Fruit fly (Drosophila melanogaster) whole organism, embryonic: Measurements from ENCODE around the gene CG3119.

Source experiments
- ATbp ChIP-seq: fragments of 200-800 bp; sonication (Bioruptor generic); optimal IDR thresholded peaks from 2 replicates; lab custom pipeline; 2017; ENCODE audit warnings: missing biosample characterization, mild to moderate bottlenecking, missing genetic modification characterization, missing genetic modification reagents
- Ada2b ChIP-seq: fragments of 200-800 bp; sonication (Bioruptor generic); IDR thresholded peaks from 2 replicates; pipeline ENCODE4 v1.3.6; 2022; ENCODE audit warnings: missing biosample characterization, missing genetic modification characterization
- Blimp-1 ChIP-seq: fragments of 200-800 bp; sonication (Bioruptor generic); optimal IDR thresholded peaks from 3 replicates; lab custom pipeline; 2018; ENCODE audit warnings: missing biosample characterization, missing genetic modification characterization, mild to moderate bottlenecking, moderate library complexity, missing genetic modification reagents
- CG10267 ChIP-seq: fragments of 200-800 bp; sonication (Bioruptor generic); optimal IDR thresholded peaks from 2 replicates; lab custom pipeline; 2018; ENCODE audit warnings: missing biosample characterization, mild to moderate bottlenecking, missing genetic modification characterization, moderate library complexity
- CG10543 ChIP-seq: fragments of 200-800 bp; sonication (Bioruptor generic); optimal IDR thresholded peaks from 3 replicates; lab custom pipeline; 2017; ENCODE audit warnings: missing biosample characterization, mild to moderate bottlenecking, missing genetic modification characterization, moderate library complexity
- CG11456 ChIP-seq: fragments of 200-800 bp; sonication (Bioruptor generic); IDR thresholded peaks from 3 replicates; pipeline ENCODE4 v1.3.6; 2022; ENCODE audit warnings: missing biosample characterization, missing genetic modification characterization
- CG11504 ChIP-seq: fragments of 200-800 bp; sonication (Bioruptor generic); optimal IDR thresholded peaks from 3 replicates; lab custom pipeline; 2019; ENCODE audit warnings: missing biosample characterization, mild to moderate bottlenecking, missing genetic modification characterization, moderate library complexity
- CG11560 ChIP-seq: fragments of 200-800 bp; sonication (Bioruptor generic); IDR thresholded peaks from 3 replicates; pipeline ENCODE4 v1.3.6; 2022; ENCODE audit warnings: missing biosample characterization, missing genetic modification characterization
- CG11695 ChIP-seq: fragments of 200-800 bp; sonication (Bioruptor generic); IDR thresholded peaks from 3 replicates; pipeline ENCODE4 v1.3.6; 2022; ENCODE audit warnings: missing biosample characterization, missing genetic modification characterization
- CG11696 ChIP-seq: fragments of 200-800 bp; sonication (Bioruptor generic); IDR thresholded peaks from 2 replicates; pipeline ENCODE4 v1.3.6; 2022; ENCODE audit warnings: missing biosample characterization, missing genetic modification characterization
- CG12104 ChIP-seq: fragments of 200-800 bp; sonication (Bioruptor generic); optimal IDR thresholded peaks from 3 replicates; lab custom pipeline; 2016; ENCODE audit warnings: missing biosample characterization, missing genetic modification characterization
- CG12219 ChIP-seq: fragments of 200-800 bp; sonication (Bioruptor generic); optimal IDR thresholded peaks from 3 replicates; lab custom pipeline; 2018; ENCODE audit warnings: missing biosample characterization, mild to moderate bottlenecking, missing genetic modification characterization
- CG12659 ChIP-seq: fragments of 200-800 bp; sonication (Bioruptor generic); optimal IDR thresholded peaks from 3 replicates; lab custom pipeline; 2017; ENCODE audit warnings: mild to moderate bottlenecking, missing biosample characterization, missing genetic modification reagents, missing genetic modification characterization
- CG13296 ChIP-seq: fragments of 200-800 bp; sonication (Bioruptor generic); optimal IDR thresholded peaks from 3 replicates; lab custom pipeline; 2018; ENCODE audit warnings: missing biosample characterization, mild to moderate bottlenecking, missing genetic modification characterization
- CG1647 ChIP-seq: fragments of 200-800 bp; sonication (Bioruptor generic); optimal IDR thresholded peaks from 3 replicates; lab custom pipeline; 2016; ENCODE audit warnings: missing biosample characterization, missing genetic modification characterization
- CG17385 ChIP-seq: fragments of 200-800 bp; sonication (Bioruptor generic); optimal IDR thresholded peaks from 3 replicates; lab custom pipeline; 2018; ENCODE audit warnings: missing biosample characterization, mild to moderate bottlenecking, missing genetic modification characterization
- CG17912 ChIP-seq: fragments of 200-800 bp; sonication (Bioruptor generic); optimal IDR thresholded peaks from 2 replicates; lab custom pipeline; 2018; ENCODE audit warnings: missing biosample characterization, mild to moderate bottlenecking, missing genetic modification characterization
- CG2875 ChIP-seq: fragments of 200-800 bp; sonication (Bioruptor generic); optimal IDR thresholded peaks from 2 replicates; lab custom pipeline; 2017; ENCODE audit warnings: missing biosample characterization, mild to moderate bottlenecking, missing genetic modification characterization, missing genetic modification reagents
- CG34376 ChIP-seq: fragments of 200-800 bp; sonication (Bioruptor generic); optimal IDR thresholded peaks from 2 replicates; lab custom pipeline; 2018; ENCODE audit warnings: missing biosample characterization, mild to moderate bottlenecking, missing genetic modification characterization
- CG34422 ChIP-seq: fragments of 200-800 bp; sonication (Bioruptor generic); IDR thresholded peaks from 3 replicates; pipeline ENCODE4 v1.3.6; 2022; ENCODE audit warnings: missing biosample characterization, missing genetic modification characterization
- CG6813 ChIP-seq: fragments of 200-800 bp; sonication (Bioruptor generic); optimal IDR thresholded peaks from 2 replicates; lab custom pipeline; 2017; ENCODE audit warnings: missing biosample characterization, missing genetic modification characterization, mild to moderate bottlenecking, moderate library complexity, missing genetic modification reagents
- CG7556 ChIP-seq: fragments of 200-800 bp; sonication (Bioruptor generic); optimal IDR thresholded peaks from 2 replicates; lab custom pipeline; 2017; ENCODE audit warnings: missing biosample characterization, mild to moderate bottlenecking, missing genetic modification characterization
- CG7987 ChIP-seq: fragments of 200-800 bp; sonication (Bioruptor generic); optimal IDR thresholded peaks from 2 replicates; lab custom pipeline; 2018; ENCODE audit warnings: missing biosample characterization, mild to moderate bottlenecking, missing genetic modification characterization, moderate library complexity
- CG9437 ChIP-seq: fragments of 200-800 bp; sonication (Bioruptor generic); optimal IDR thresholded peaks from 2 replicates; lab custom pipeline; 2018; ENCODE audit warnings: missing biosample characterization, mild to moderate bottlenecking, missing genetic modification characterization
- CoRest ChIP-seq: fragments of 200-800 bp; sonication (Bioruptor generic); optimal IDR thresholded peaks from 3 replicates; lab custom pipeline; 2018; ENCODE audit warnings: missing biosample characterization, mild to moderate bottlenecking, missing genetic modification characterization, moderate library complexity
- E2f1 ChIP-seq: fragments of 200-800 bp; sonication (Bioruptor generic); IDR thresholded peaks from 2 replicates; pipeline ENCODE4 v1.3.6; 2022; ENCODE audit warnings: missing biosample characterization, missing genetic modification characterization
- Fer1 ChIP-seq: fragments of 200-800 bp; sonication (Bioruptor generic); optimal IDR thresholded peaks from 2 replicates; lab custom pipeline; 2017; ENCODE audit warnings: missing biosample characterization, mild to moderate bottlenecking, missing genetic modification characterization
- GATAe ChIP-seq: fragments of 200-800 bp; sonication (Bioruptor generic); conservative IDR thresholded peaks from 2 replicates; pipeline ENCODE4 v1.3.6; 2022; ENCODE audit warnings: missing biosample characterization, missing genetic modification characterization
- Hmr ChIP-seq: fragments of 200-800 bp; sonication (Bioruptor generic); optimal IDR thresholded peaks from 3 replicates; lab custom pipeline; 2017; ENCODE audit warnings: mild to moderate bottlenecking, missing biosample characterization, missing genetic modification reagents, missing genetic modification characterization
- PHDP ChIP-seq: fragments of 200-800 bp; sonication (Bioruptor generic); optimal IDR thresholded peaks from 3 replicates; lab custom pipeline; 2018; ENCODE audit warnings: missing biosample characterization, mild to moderate bottlenecking, missing genetic modification characterization, moderate library complexity
- Pdp1 ChIP-seq, 2 experiments: fragments of 200-800 bp; sonication (Bioruptor generic); optimal IDR thresholded peaks; 3 replicates each; lab custom pipeline; 2016; ENCODE audit warnings: missing biosample characterization in 2 of 2, missing genetic modification characterization in 2 of 2, mild to moderate bottlenecking in 1 of 2, moderate library complexity in 1 of 2
- Ptx1 ChIP-seq: fragments of 200-800 bp; sonication (Bioruptor generic); IDR thresholded peaks from 2 replicates; pipeline ENCODE4 v1.3.6; 2022; ENCODE audit warnings: missing biosample characterization, missing genetic modification characterization
- Ravus ChIP-seq: fragments of 200-800 bp; sonication (Bioruptor generic); IDR thresholded peaks from 2 replicates; pipeline ENCODE4 v1.3.6; 2022; ENCODE audit warnings: missing biosample characterization, missing genetic modification characterization
- Six4 ChIP-seq: fragments of 200-800 bp; sonication (Bioruptor generic); optimal IDR thresholded peaks from 2 replicates; lab custom pipeline; 2016; ENCODE audit warnings: missing biosample characterization, missing genetic modification characterization
- Sox100B ChIP-seq: fragments of 200-800 bp; sonication (Bioruptor generic); optimal IDR thresholded peaks from 3 replicates; lab custom pipeline; 2018; ENCODE audit warnings: missing biosample characterization, mild to moderate bottlenecking, missing genetic modification characterization
- caup ChIP-seq: fragments of 200-800 bp; sonication (Bioruptor generic); optimal IDR thresholded peaks from 3 replicates; lab custom pipeline; 2017; ENCODE audit warnings: missing biosample characterization, mild to moderate bottlenecking, missing genetic modification characterization, moderate library complexity; ENCODE audit not compliant: severe bottlenecking
- chn ChIP-seq: fragments of 200-800 bp; sonication (Bioruptor generic); optimal IDR thresholded peaks from 2 replicates; lab custom pipeline; 2016; ENCODE audit warnings: missing biosample characterization, missing genetic modification characterization
- cwo ChIP-seq: fragments of 200-800 bp; sonication (Bioruptor generic); optimal IDR thresholded peaks from 3 replicates; lab custom pipeline; 2017; ENCODE audit warnings: missing biosample characterization, missing genetic modification characterization, mild to moderate bottlenecking, moderate library complexity, missing genetic modification reagents
- esg ChIP-seq: fragments of 200-800 bp; sonication (Bioruptor generic); conservative IDR thresholded peaks from 2 replicates; pipeline ENCODE4 v1.3.6; 2022; ENCODE audit warnings: missing biosample characterization, missing genetic modification characterization
- klu ChIP-seq: fragments of 200-800 bp; sonication (Bioruptor generic); IDR thresholded peaks from 2 replicates; pipeline ENCODE4 v1.3.6; 2022; ENCODE audit warnings: missing biosample characterization, missing genetic modification characterization
- row ChIP-seq: fragments of 200-800 bp; sonication (Bioruptor generic); IDR thresholded peaks from 3 replicates; pipeline ENCODE4 v1.3.6; 2022; ENCODE audit warnings: missing biosample characterization, missing genetic modification characterization
- sisA ChIP-seq: fragments of 200-800 bp; sonication (Bioruptor generic); IDR thresholded peaks from 2 replicates; pipeline ENCODE4 v1.3.6; 2022; ENCODE audit warnings: missing biosample characterization, missing genetic modification characterization
- so ChIP-seq: fragments of 200-800 bp; sonication (Bioruptor generic); IDR thresholded peaks from 3 replicates; pipeline ENCODE4 v1.3.6; 2022; ENCODE audit warnings: missing biosample characterization, missing genetic modification characterization
- sug ChIP-seq: fragments of 200-800 bp; optimal IDR thresholded peaks from 2 replicates; lab custom pipeline; 2019; ENCODE audit warnings: missing biosample characterization, mild to moderate bottlenecking, missing genetic modification characterization, moderate library complexity
- tup ChIP-seq: fragments of 200-800 bp; sonication (Bioruptor generic); optimal IDR thresholded peaks from 2 replicates; lab custom pipeline; 2016; ENCODE audit warnings: missing biosample characterization, mild to moderate bottlenecking, missing genetic modification characterization, moderate library complexity
- twi ChIP-seq: fragments of 200-800 bp; optimal IDR thresholded peaks from 2 replicates; lab custom pipeline; 2019; ENCODE audit warnings: missing biosample characterization, mild to moderate bottlenecking, missing genetic modification characterization, moderate library complexity
- unpg ChIP-seq: fragments of 200-800 bp; sonication (Bioruptor generic); optimal IDR thresholded peaks from 3 replicates; lab custom pipeline; 2018; ENCODE audit warnings: missing biosample characterization, mild to moderate bottlenecking, missing genetic modification characterization, moderate library complexity
- usp ChIP-seq: fragments of >200 bp; optimal IDR thresholded peaks from 2 replicates; lab custom pipeline; 2017; ENCODE audit warnings: missing biosample characterization, missing genetic modification characterization

The CG3119 gene

DNA sequence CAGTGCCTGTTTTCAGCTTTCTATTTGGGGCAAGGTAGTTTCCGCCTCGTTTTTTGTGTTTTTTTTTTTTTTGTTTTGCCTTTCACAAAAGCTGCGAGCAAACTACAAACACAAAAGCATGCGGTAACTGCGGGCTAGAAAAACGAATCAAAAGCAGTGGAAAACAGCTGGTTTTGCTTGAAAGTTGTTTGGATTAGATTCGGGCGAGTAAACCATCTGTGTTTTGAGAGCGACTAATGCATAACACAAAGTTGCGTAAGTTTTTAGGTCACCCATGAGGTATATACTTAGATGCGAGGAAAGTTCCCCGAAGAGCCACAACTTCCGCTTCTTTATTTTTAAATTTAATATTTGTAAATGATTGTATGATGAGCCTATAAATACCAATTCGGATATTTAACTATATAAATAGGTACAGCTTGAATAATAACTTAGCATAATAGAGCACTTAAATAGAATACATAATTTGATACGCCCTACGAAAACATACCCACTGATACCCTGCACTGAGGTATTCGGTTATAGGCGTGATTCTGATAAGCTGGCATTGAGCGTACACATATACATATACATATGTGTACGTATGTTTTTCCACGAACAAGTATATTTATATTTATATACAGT, 34.8 kb upstream of the CG3119 start (continued):
- TF ChIP-seq unpg (GFP tag; lab: Kevin White, UChicago), result peak; percentile 12
- no peak for TF ChIP-seq E2f1 (GFP tag; lab: Robert Waterston, UW)
- TF ChIP-seq tup (GFP tag; lab: Kevin White, UChicago), result peak; percentile 20
- TF ChIP-seq ATbp (GFP tag; lab: Kevin White, UChicago), result peak; percentile 50
- peak; percentile 15 for TF ChIP-seq CG12219 (GFP tag; lab: Kevin White, UChicago)
- no peak for TF ChIP-seq usp (GFP tag; lab: Kevin White, UChicago)
- peak; percentile 56 for TF ChIP-seq Fer1 (GFP tag; lab: Kevin White, UChicago)
- no peak for TF ChIP-seq chn (GFP tag; lab: Kevin White, UChicago)
- peak; percentile 55; the same call in 1 of the 3 replicates for TF ChIP-seq CG11456
- TF ChIP-seq CG7556 (GFP tag; lab: Kevin White, UChicago), result peak; percentile 46
- peak; percentile 73 for TF ChIP-seq CG11695
- TF ChIP-seq sisA (GFP tag; lab: Robert Waterston, UW), result peak; percentile 9; the same call in 1 of the 2 replicates
- TF ChIP-seq CG10267 (tag; lab: Kevin White, UChicago), result peak; percentile 5
- 0 out of 2 replicates have a peak, but pooled peaks have one; percentile 17 for TF ChIP-seq esg (GFP tag; lab: Robert Waterston, UW)
- peak; percentile 55 for TF ChIP-seq sug (tag; lab: Kevin White, UChicago)
- TF ChIP-seq klu (GFP tag; lab: Robert Waterston, UW), result no peak
- TF ChIP-seq CG7987 (GFP tag; lab: Kevin White, UChicago), result peak; percentile 91
- peak; percentile 74 for TF ChIP-seq CG34376
- TF ChIP-seq Ravus, result no peak
- TF ChIP-seq CG1647 (GFP tag; lab: Kevin White, UChicago), result no peak
- peak; percentile 13 for TF ChIP-seq PHDP (tag; lab: Kevin White, UChicago)
- TF ChIP-seq CG17912, result no peak
- TF ChIP-seq caup (GFP tag; lab: Kevin White, UChicago), result peak; percentile 57
- peak; percentile 47 for TF ChIP-seq CG12659
- TF ChIP-seq so (GFP tag; lab: Robert Waterston, UW), result 0 out of 3 replicates have a peak, but pooled peaks have one; percentile 43
- TF ChIP-seq Blimp-1 (GFP tag; lab: Kevin White, UChicago), result peak; percentile 56
- TF ChIP-seq CG6813, result peak; percentile 42
- peak; percentile 61 for TF ChIP-seq row (GFP tag; lab: Robert Waterston, UW)
- TF ChIP-seq Sox100B (GFP tag; lab: Kevin White, UChicago), result peak; percentile 19
- no peak for TF ChIP-seq GATAe (GFP tag; lab: Robert Waterston, UW)
- TF ChIP-seq CG10543, result peak; percentile 29
- TF ChIP-seq CG13296 (GFP tag; lab: Kevin White, UChicago), result peak; percentile 55
- TF ChIP-seq CG11560 (tag; lab: Robert Waterston, UW), result no peak
- peak in 1 of 2 experiments; percentile 97 for TF ChIP-seq Pdp1 (GFP tag; optimal IDR thresholded peaks at IDR 0.05; lab: Kevin White, UChicago)
- TF ChIP-seq Ada2b (GFP tag; lab: Robert Waterston, UW), result peak; percentile 31; the same call in 1 of the 2 replicates
- peak; percentile 50 for TF ChIP-seq CG11504 (tag; lab: Kevin White, UChicago)
- TF ChIP-seq cwo (GFP tag; lab: Kevin White, UChicago), result peak; percentile 71
- peak; percentile 30 for TF ChIP-seq CG17385 (GFP tag; lab: Kevin White, UChicago)
- peak; percentile 66 for TF ChIP-seq Ptx1 (GFP tag; lab: Robert Waterston, UW)
- peak; percentile 67 for TF ChIP-seq Hmr (GFP tag; lab: Kevin White, UChicago)
- TF ChIP-seq CoRest (tag; lab: Kevin White, UChicago), result peak; percentile 55
- peak; percentile 34 for TF ChIP-seq CG9437 (GFP tag; lab: Kevin White, UChicago)
- TF ChIP-seq CG34422 (GFP tag; lab: Robert Waterston, UW), result peak; percentile 38; the same call in 1 of the 3 replicates
- no peak for TF ChIP-seq Six4
- TF ChIP-seq twi (tag; lab: Kevin White, UChicago), result peak; percentile 4
- TF ChIP-seq CG12104, result peak; percentile 15
- TF ChIP-seq CG2875 (GFP tag; lab: Kevin White, UChicago), result peak; percentile 1
- no peak; the same call in 1 of the 2 replicates for TF ChIP-seq CG11696 (GFP tag; lab: Robert Waterston, UW)
